Worm (Caenorhabditis elegans): ENCODE measurements around the gene Y60C6A.2.

Y60C6A.2 gene

ce11 chrV:4775140-4775539 is 10.1 kb downstream of the Y60C6A.2 start:
- peak in 1 of 2 experiments; percentile 68 for TF ChIP-seq unc-62 (GFP tag; optimal IDR thresholded peaks at IDR 0.05 in 1 of 2)
- TF ChIP-seq unc-62 (tag; optimal IDR thresholded peaks at IDR 0.05) = no peak
- TF ChIP-seq madf-5 (GFP tag; IDR thresholded peaks at IDR 0.05) = no peak
- TF ChIP-seq ceh-20 (GFP tag; IDR thresholded peaks at IDR 0.05) = 0 out of 2 replicates have a peak, but pooled peaks have one; percentile 32

ce11 chrV:4770408-4770947 is 14.8 kb downstream of the Y60C6A.2 start, which contains the start of gene elt-7:
TSS of gene elt-7 (plus strand) at chrV:4770670.
- TF ChIP-seq unc-39 (tag; optimal IDR thresholded peaks at IDR 0.05) = no peak
- TF ChIP-seq lin-29 (GFP tag; IDR thresholded peaks at IDR 0.05) = no peak
- TF ChIP-seq mdt-29 (GFP tag; IDR thresholded peaks at IDR 0.05) = no peak
- no peak for TF ChIP-seq T20F7.1 (GFP tag; optimal IDR thresholded peaks at IDR 0.05)
- no peak for TF ChIP-seq mdl-1 (tag; optimal IDR thresholded peaks at IDR 0.05)
- no peak for TF ChIP-seq dve-1 (tag; optimal IDR thresholded peaks at IDR 0.05; ENCODE audit: insufficient read depth)
- no peak for TF ChIP-seq nhr-25 (tag; optimal IDR thresholded peaks at IDR 0.05; ENCODE audit: borderline replicate concordance, insufficient read depth)
- TF ChIP-seq tag-97 (GFP tag; IDR thresholded peaks at IDR 0.05) = no peak
- no peak for TF ChIP-seq nhr-6 (tag; optimal IDR thresholded peaks at IDR 0.05)
- no peak for TF ChIP-seq madf-9 (GFP tag; conservative IDR thresholded peaks at IDR 0.05)
- TF ChIP-seq nhr-41 (GFP tag; IDR thresholded peaks at IDR 0.05) = peak; percentile 84; the same call in 1 of the 2 replicates
- no peak for TF ChIP-seq Y5F2A.4 (GFP tag; optimal IDR thresholded peaks at IDR 0.05)
- no peak for TF ChIP-seq hmg-1.1 (GFP tag; IDR thresholded peaks at IDR 0.05)
- no peak for TF ChIP-seq ctbp-1 (GFP tag; IDR thresholded peaks at IDR 0.05)
- TF ChIP-seq ceh-82 (tag; optimal IDR thresholded peaks at IDR 0.05) = no peak
- no peak for TF ChIP-seq nhr-111 (GFP tag; optimal IDR thresholded peaks at IDR 0.05)
- 0 out of 2 replicates have a peak, but pooled peaks have one; percentile 11 for TF ChIP-seq php-3 (GFP tag; IDR thresholded peaks at IDR 0.05)
- no peak for TF ChIP-seq gei-8 (GFP tag; optimal IDR thresholded peaks at IDR 0.05)
- no peak for TF ChIP-seq zip-2 (tag; optimal IDR thresholded peaks at IDR 0.05)
- no peak for TF ChIP-seq unc-130 (GFP tag; optimal IDR thresholded peaks at IDR 0.05)
- TF ChIP-seq pqm-1 (tag; optimal IDR thresholded peaks at IDR 0.05) = peak; percentile 81
- TF ChIP-seq saeg-2 (GFP tag; IDR thresholded peaks at IDR 0.05) = no peak
- no peak for TF ChIP-seq dpl-1 (GFP tag; optimal IDR thresholded peaks at IDR 0.05)
- no peak for TF ChIP-seq mep-1 (tag; optimal IDR thresholded peaks at IDR 0.05)
- TF ChIP-seq dmd-6 (GFP tag; IDR thresholded peaks at IDR 0.05) = peak; percentile 54
- TF ChIP-seq lin-1 (GFP tag; IDR thresholded peaks at IDR 0.05) = no peak
- no peak for TF ChIP-seq hif-1 (tag; optimal IDR thresholded peaks at IDR 0.05)
- no peak for TF ChIP-seq daf-16 (GFP tag; optimal IDR thresholded peaks at IDR 0.05)
- no peak for TF ChIP-seq daf-16 (tag; optimal IDR thresholded peaks at IDR 0.05)
- TF ChIP-seq arid-1 (GFP tag; conservative IDR thresholded peaks at IDR 0.05) = no peak
- peak; percentile 92 for TF ChIP-seq aha-1 (tag)
- TF ChIP-seq spr-3 (GFP tag; optimal IDR thresholded peaks at IDR 0.05) = no peak
- TF ChIP-seq zip-11 (GFP tag; IDR thresholded peaks at IDR 0.05) = no peak
- TF ChIP-seq zfp-2 (tag; optimal IDR thresholded peaks at IDR 0.05) = no peak
- TF ChIP-seq Y105C5A.15 (GFP tag; IDR thresholded peaks at IDR 0.05) = no peak
- no peak for TF ChIP-seq daf-12 (tag; optimal IDR thresholded peaks at IDR 0.05)
- no peak for TF ChIP-seq fkh-10 (GFP tag; optimal IDR thresholded peaks at IDR 0.05)
- TF ChIP-seq egl-27 (tag; optimal IDR thresholded peaks at IDR 0.05) = no peak
- no peak for TF ChIP-seq dmd-9 (GFP tag; IDR thresholded peaks at IDR 0.05)
- no peak for TF ChIP-seq ZK337.2 (GFP tag; IDR thresholded peaks at IDR 0.05)
- no peak for TF ChIP-seq F44E2.7 (GFP tag; IDR thresholded peaks at IDR 0.05)
- TF ChIP-seq ceh-62 (tag; optimal IDR thresholded peaks at IDR 0.05) = no peak
- peak; percentile 73 for TF ChIP-seq nhr-28 (tag; optimal IDR thresholded peaks at IDR 0.05)
- TF ChIP-seq hlh-11 (tag; optimal IDR thresholded peaks at IDR 0.05) = peak; percentile 40
- no peak for TF ChIP-seq lir-3 (tag; optimal IDR thresholded peaks at IDR 0.05)
- no peak for TF ChIP-seq nhr-42 (GFP tag; IDR thresholded peaks at IDR 0.05)
